Worm (Caenorhabditis elegans) whole organism, L4 larva: ENCODE measurements around the gene arx-2.

ENCODE experiments used
- ces-1 ChIP-seq: fragments of 150-350 bp; sonication (generic microtip); optimal IDR thresholded peaks from 4 replicates; lab custom pipeline; 2014; ENCODE audit warnings: missing biosample characterization, missing genetic modification reagents, missing genetic modification characterization
- daf-16 ChIP-seq, 3 experiments: sonication (generic microtip); optimal IDR thresholded peaks; 2 replicates each; lab custom pipeline; 2016 to 2017; ENCODE audit warnings: missing genetic modification characterization in 3 of 3, missing genetic modification reagents in 3 of 3, mild to moderate bottlenecking in 2 of 3, missing compliant biosample characterization in 2 of 3, missing biosample characterization in 1 of 3, moderate library complexity in 1 of 3
- dmd-6 ChIP-seq: fragments of 200-800 bp; sonication (Bioruptor generic); IDR thresholded peaks from 2 replicates; pipeline ENCODE4 v1.3.6; 2022; ENCODE audit warnings: missing genetic modification reagents, missing genetic modification characterization, missing compliant biosample characterization
- fkh-10 ChIP-seq: fragments of 150-350 bp; optimal IDR thresholded peaks from 2 replicates; lab custom pipeline; 2014; ENCODE audit warnings: missing biosample characterization, missing genetic modification reagents, missing genetic modification characterization
- lin-13 ChIP-seq: fragments of 150-350 bp; optimal IDR thresholded peaks from 2 replicates; lab custom pipeline; 2014; ENCODE audit warnings: missing biosample characterization, missing genetic modification reagents, missing genetic modification characterization
- lsy-2 ChIP-seq, 2 experiments: fragments of 150-350 bp in 1 of 2; sonication (generic microtip) in 1 of 2; optimal IDR thresholded peaks; 2 replicates each; lab custom pipeline; 2014 to 2017; ENCODE audit warnings: missing biosample characterization in 2 of 2, missing genetic modification characterization in 2 of 2
- nhr-11 ChIP-seq: fragments of 150-350 bp; optimal IDR thresholded peaks from 2 replicates; lab custom pipeline; 2014; ENCODE audit warnings: missing biosample characterization, missing genetic modification characterization
- nhr-77 ChIP-seq: fragments of 150-350 bp; optimal IDR thresholded peaks from 2 replicates; lab custom pipeline; 2014; ENCODE audit warnings: missing biosample characterization, missing genetic modification characterization
- snpc-4 ChIP-seq: fragments of 150-350 bp; optimal IDR thresholded peaks from 2 replicates; lab custom pipeline; 2014; ENCODE audit warnings: missing biosample characterization, missing genetic modification characterization
- unc-62 ChIP-seq, 3 experiments: fragments of 150-350 bp in 1 of 3; sonication (generic microtip); optimal IDR thresholded peaks in 2 of 3; peaks in 1 of 3; 1 replicate in 1 of 3; 2 replicates in 2 of 3; lab custom pipeline; 2014 to 2017; ENCODE audit warnings: missing biosample characterization in 3 of 3, missing genetic modification characterization in 3 of 3, missing genetic modification reagents in 3 of 3, missing genotype in 1 of 3
- zip-2 ChIP-seq: fragments of 150-350 bp; optimal IDR thresholded peaks from 2 replicates; lab custom pipeline; 2014; ENCODE audit warnings: missing biosample characterization, missing genetic modification characterization

DNA sequence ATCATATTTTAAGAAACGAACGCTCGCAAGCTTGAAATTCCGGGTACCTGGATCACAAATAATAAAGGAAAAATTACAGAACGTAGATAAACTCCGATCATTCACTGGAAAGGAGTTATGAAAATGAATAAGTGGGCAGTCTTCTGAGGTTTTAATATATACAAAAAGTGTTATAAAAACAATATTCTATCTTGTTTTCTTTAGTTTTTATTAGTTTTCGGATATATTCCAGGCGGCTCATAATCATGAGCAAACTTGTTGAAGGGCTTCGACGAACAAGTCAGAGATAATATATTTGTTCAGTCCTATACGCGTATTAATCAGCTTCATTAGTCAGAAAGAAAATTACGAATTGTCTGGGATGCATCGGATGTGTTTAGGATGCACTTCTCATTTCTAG lies 24.2 kb downstream of the arx-2 start, which contains the start of gene gcy-6:
- TF ChIP-seq nhr-11: no peak
- no peak for TF ChIP-seq nhr-77 (tag; lab: Kevin White, UChicago)
- TF ChIP-seq ces-1 (GFP tag; lab: Kevin White, UChicago): no peak
- no peak for TF ChIP-seq daf-16 (GFP tag; optimal IDR thresholded peaks at IDR 0.05; lab: Kevin White, UChicago)
- TF ChIP-seq daf-16 (tag; optimal IDR thresholded peaks at IDR 0.05; lab: Kevin White, UChicago): no peak
- TF ChIP-seq zip-2: no peak
- no peak for TF ChIP-seq lin-13 (GFP tag; lab: Kevin White, UChicago)
- TF ChIP-seq fkh-10 (GFP tag; lab: Kevin White, UChicago): no peak
- peak in 1 of 2 experiments; percentile 15 for TF ChIP-seq unc-62 (GFP tag; optimal IDR thresholded peaks at IDR 0.05 in 1 of 2; lab: Kevin White, UChicago)
- TF ChIP-seq unc-62 (tag; optimal IDR thresholded peaks at IDR 0.05; lab: Kevin White, UChicago): no peak
- no peak for TF ChIP-seq dmd-6
- no peak for TF ChIP-seq lsy-2 (tag; optimal IDR thresholded peaks at IDR 0.05; lab: Kevin White, UChicago)
- no peak for TF ChIP-seq snpc-4 (tag; lab: Kevin White, UChicago)
